Worm (Caenorhabditis elegans): ENCODE data around the gene nhr-10.

Gene nhr-10

ce11 chrIII:7142172-7142601 is 26.9 kb upstream of the nhr-10 start (continued):
- TF ChIP-seq tlp-1 (tag; optimal IDR thresholded peaks at IDR 0.05): no peak
- TF ChIP-seq Y116A8C.19 (tag; optimal IDR thresholded peaks at IDR 0.05; ENCODE audit: borderline replicate concordance): no peak
- TF ChIP-seq C16A3.4 (tag; optimal IDR thresholded peaks at IDR 0.05): no peak
- TF ChIP-seq aha-1 (tag; optimal IDR thresholded peaks at IDR 0.05): no peak
- no peak for TF ChIP-seq C34B4.2 (tag; optimal IDR thresholded peaks at IDR 0.05)
- TF ChIP-seq zag-1 (tag; optimal IDR thresholded peaks at IDR 0.05): no peak
- peak in 1 of 2 experiments; percentile 12 for TF ChIP-seq egl-27 (tag; optimal IDR thresholded peaks at IDR 0.05)
- peak; percentile 32 for TF ChIP-seq zip-4 (GFP tag; optimal IDR thresholded peaks at IDR 0.05)
- no peak for TF ChIP-seq nhr-77 (tag; optimal IDR thresholded peaks at IDR 0.05)
- no peak for TF ChIP-seq mep-1 (tag; optimal IDR thresholded peaks at IDR 0.05)
- TF ChIP-seq nhr-76 (tag; optimal IDR thresholded peaks at IDR 0.05): no peak
- no peak for TF ChIP-seq ets-5 (GFP tag; IDR thresholded peaks at IDR 0.05)
- TF ChIP-seq lin-15B (tag; optimal IDR thresholded peaks at IDR 0.05): no peak
- TF ChIP-seq unc-62 (GFP tag; optimal IDR thresholded peaks at IDR 0.05): no peak
- TF ChIP-seq unc-130 (tag; optimal IDR thresholded peaks at IDR 0.05): no peak
- no peak for TF ChIP-seq egl-13 (tag; optimal IDR thresholded peaks at IDR 0.05)
- TF ChIP-seq ztf-11 (tag; optimal IDR thresholded peaks at IDR 0.05): no peak
- TF ChIP-seq elt-3 (tag; optimal IDR thresholded peaks at IDR 0.05): no peak
- TF ChIP-seq nhr-47 (tag; optimal IDR thresholded peaks at IDR 0.05): peak; percentile 74
- peak; percentile 41 for TF ChIP-seq elt-2 (tag; optimal IDR thresholded peaks at IDR 0.05)
- TF ChIP-seq ceh-88 (GFP tag; IDR thresholded peaks at IDR 0.05): 0 out of 2 replicates have a peak, but pooled peaks have one; percentile 29
- no peak for TF ChIP-seq mab-9 (GFP tag; IDR thresholded peaks at IDR 0.05)
- no peak for TF ChIP-seq blmp-1 (tag; optimal IDR thresholded peaks at IDR 0.05)
- no peak for TF ChIP-seq jun-1 (tag; optimal IDR thresholded peaks at IDR 0.05)
- peak in 1 of 2 experiments; percentile 30 for TF ChIP-seq lsy-2 (tag; optimal IDR thresholded peaks at IDR 0.05)
- TF ChIP-seq pag-3 (tag; optimal IDR thresholded peaks at IDR 0.05; ENCODE audit: borderline replicate concordance, insufficient read depth): no peak
- TF ChIP-seq dpl-1 (GFP tag; optimal IDR thresholded peaks at IDR 0.05): no peak
- TF ChIP-seq fos-1 (tag; optimal IDR thresholded peaks at IDR 0.05): no peak
- TF ChIP-seq unc-98 (GFP tag; IDR thresholded peaks at IDR 0.05): no peak
- peak; percentile 78 for TF ChIP-seq nhr-90 (tag; optimal IDR thresholded peaks at IDR 0.05; ENCODE audit: poor library complexity)
- no peak for TF ChIP-seq vab-15 (tag; optimal IDR thresholded peaks at IDR 0.05)
- no peak for TF ChIP-seq isw-1 (GFP tag; IDR thresholded peaks at IDR 0.05)
- no peak for TF ChIP-seq aly-2 (tag; optimal IDR thresholded peaks at IDR 0.05)
- TF ChIP-seq nhr-11 (tag; optimal IDR thresholded peaks at IDR 0.05): no peak
- TF ChIP-seq unc-86 (tag; optimal IDR thresholded peaks at IDR 0.05): no peak
- no peak for TF ChIP-seq unc-30 (tag; optimal IDR thresholded peaks at IDR 0.05)
- peak; percentile 3 for TF ChIP-seq xbp-1 (tag; optimal IDR thresholded peaks at IDR 0.05)
- no peak for TF ChIP-seq hlh-4 (tag; optimal IDR thresholded peaks at IDR 0.05)
- peak in 1 of 2 experiments; percentile 41 for TF ChIP-seq efl-1 (optimal IDR thresholded peaks at IDR 0.05)
- TF ChIP-seq efl-1 (GFP tag; optimal IDR thresholded peaks at IDR 0.05 in 1 of 2): peak in 1 of 2 experiments; percentile 50
- no peak for TF ChIP-seq sup-37 (GFP tag; optimal IDR thresholded peaks at IDR 0.05)
- peak; percentile 74 for TF ChIP-seq nhr-85 (tag)
- TF ChIP-seq hpl-2 (GFP tag; optimal IDR thresholded peaks at IDR 0.05): no peak
- peak; percentile 40 for TF ChIP-seq nhr-20 (tag; optimal IDR thresholded peaks at IDR 0.05)
- TF ChIP-seq fkh-10 (GFP tag; optimal IDR thresholded peaks at IDR 0.05): no peak
- no peak for TF ChIP-seq hlh-17 (GFP tag; optimal IDR thresholded peaks at IDR 0.05; ENCODE audit: borderline replicate concordance)
- no peak for TF ChIP-seq ceh-63 (GFP tag; optimal IDR thresholded peaks at IDR 0.05)
- no peak for TF ChIP-seq ceh-82 (tag; optimal IDR thresholded peaks at IDR 0.05)
- TF ChIP-seq skn-1 (tag; optimal IDR thresholded peaks at IDR 0.05): no peak
- no peak for TF ChIP-seq irx-1 (tag; optimal IDR thresholded peaks at IDR 0.05)
- TF ChIP-seq lin-13 (GFP tag; optimal IDR thresholded peaks at IDR 0.05): no peak
- no peak for TF ChIP-seq efl-3 (GFP tag; optimal IDR thresholded peaks at IDR 0.05)
- no peak for TF ChIP-seq ztf-4 (tag; optimal IDR thresholded peaks at IDR 0.05)
- TF ChIP-seq grh-1 (GFP tag; IDR thresholded peaks at IDR 0.05): no peak; the same call in 1 of the 2 replicates
